Worm (Caenorhabditis elegans) whole organism, late embryonic: ENCODE data around the gene C14E2.3.

Source experiments
- C38D4.7 ChIP-seq: fragments of 200-800 bp; sonication (Bioruptor generic); optimal IDR thresholded peaks from 2 replicates; lab custom pipeline; 2018; ENCODE audit warnings: mild to moderate bottlenecking, missing genetic modification characterization, moderate library complexity, missing compliant biosample characterization
- F13H6.1 ChIP-seq: sonication (generic microtip); optimal IDR thresholded peaks from 2 replicates; lab custom pipeline; 2016; ENCODE audit warnings: missing genetic modification characterization, missing compliant biosample characterization
- ama-1 ChIP-seq: fragments of 150-350 bp; optimal IDR thresholded peaks from 2 replicates; lab custom pipeline; 2014
- ceh-9 ChIP-seq: sonication (generic microtip); optimal IDR thresholded peaks from 2 replicates; lab custom pipeline; 2016; ENCODE audit warnings: mild to moderate bottlenecking, missing genetic modification characterization, inconsistent platforms, missing compliant biosample characterization
- dmd-4 ChIP-seq: sonication (generic microtip); optimal IDR thresholded peaks from 2 replicates; lab custom pipeline; 2016; ENCODE audit warnings: borderline replicate concordance, missing genetic modification characterization, missing compliant biosample characterization
- elt-2 ChIP-seq: sonication (generic microtip); optimal IDR thresholded peaks from 2 replicates; lab custom pipeline; 2016; ENCODE audit warnings: missing genetic modification reagents, missing genetic modification characterization, missing compliant biosample characterization
- gmeb-2 ChIP-seq: sonication (generic microtip); optimal IDR thresholded peaks from 2 replicates; lab custom pipeline; 2016; ENCODE audit warnings: missing genetic modification characterization, inconsistent platforms, missing compliant biosample characterization
- nfya-1 ChIP-seq: sonication (generic microtip); optimal IDR thresholded peaks from 2 replicates; lab custom pipeline; 2017; ENCODE audit warnings: missing genetic modification characterization, mild to moderate bottlenecking, missing compliant biosample characterization, antibody characterized with exemption, moderate library complexity
- pat-9 ChIP-seq: fragments of 200-800 bp; sonication (Bioruptor generic); optimal IDR thresholded peaks from 2 replicates; lab custom pipeline; 2018; ENCODE audit warnings: mild to moderate bottlenecking, missing genetic modification characterization, moderate library complexity, missing compliant biosample characterization
- pha-4 ChIP-seq: fragments of 150-350 bp; optimal IDR thresholded peaks from 2 replicates; lab custom pipeline; 2018; ENCODE audit warnings: missing biosample characterization, missing genetic modification reagents, missing genetic modification characterization
- ref-2 ChIP-seq: sonication (generic microtip); optimal IDR thresholded peaks from 2 replicates; lab custom pipeline; 2016; ENCODE audit warnings: missing genetic modification characterization, missing compliant biosample characterization
- syd-9 ChIP-seq: sonication (generic microtip); optimal IDR thresholded peaks from 2 replicates; lab custom pipeline; 2016; ENCODE audit warnings: mild to moderate bottlenecking, missing genetic modification characterization, moderate library complexity, missing compliant biosample characterization
- unc-42 ChIP-seq: sonication (generic microtip); optimal IDR thresholded peaks from 2 replicates; lab custom pipeline; 2016; ENCODE audit warnings: missing genotype, missing genetic modification characterization, missing compliant biosample characterization
- unc-86 ChIP-seq: sonication (generic microtip); optimal IDR thresholded peaks from 2 replicates; lab custom pipeline; 2016; ENCODE audit warnings: missing genetic modification characterization, missing compliant biosample characterization

DNA sequence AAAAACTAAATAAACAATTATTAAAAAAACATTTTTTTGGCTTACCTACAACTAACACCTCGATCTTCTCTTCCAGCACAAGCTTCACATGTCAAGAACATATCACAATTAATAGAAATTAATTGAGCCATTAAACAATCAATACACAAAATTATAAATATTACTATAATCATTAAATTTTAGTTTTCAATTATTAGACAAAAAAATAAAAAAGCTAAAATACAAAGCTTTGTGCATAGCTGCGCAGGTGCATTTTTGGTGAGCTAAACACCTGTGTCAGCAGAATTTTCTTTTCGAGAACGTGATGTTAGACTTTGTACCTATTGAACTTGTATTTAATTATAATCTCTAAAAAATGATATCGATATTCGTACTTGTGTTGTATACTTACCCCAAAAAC, 18.6 kb upstream of the C14E2.3 start, which contains the start of gene C14E2.6:
- TF ChIP-seq dmd-4 (tag; lab: Kevin White, UChicago) = no peak
- TF ChIP-seq ama-1 (lab: Kevin White, UChicago) = no peak
- TF ChIP-seq C38D4.7 (GFP tag; lab: Kevin White, UChicago) = no peak
- TF ChIP-seq syd-9 (tag; lab: Kevin White, UChicago) = no peak
- no peak for TF ChIP-seq pha-4 (tag; lab: Kevin White, UChicago)
- no peak for TF ChIP-seq unc-42 (tag; lab: Kevin White, UChicago)
- TF ChIP-seq unc-86 (tag; lab: Kevin White, UChicago) = no peak
- no peak for TF ChIP-seq ref-2 (tag; lab: Kevin White, UChicago)
- TF ChIP-seq gmeb-2 (tag; lab: Kevin White, UChicago) = no peak
- TF ChIP-seq ceh-9 (tag; lab: Kevin White, UChicago) = no peak
- TF ChIP-seq F13H6.1 (tag; lab: Kevin White, UChicago) = no peak
- TF ChIP-seq nfya-1 (tag; lab: Kevin White, UChicago) = no peak
- no peak for TF ChIP-seq pat-9 (tag; lab: Kevin White, UChicago)
- no peak for TF ChIP-seq elt-2
